5 fruit fly cellular contexts compared by ENCODE assay signal in genomic region chr3L:20447957-20448356, dm6.
A peak's percentile ranks its signal among the peaks of the same experiment; 100 is the strongest.
TF ChIP-seq lines count a peak whose summit lies in the region.

No protein-coding gene starts in this region.

- TF ChIP-seq CTCF in whole organism, embryonic (GFP tag; optimal IDR thresholded peaks at IDR 0.05; lab: Kevin White, UChicago): no peak

TF ChIP-seq in whole organism, adult, 20 proteins besides CTCF, POLR2A, EP300 and RAD21:
- TF ChIP-seq CG14711 (tag; optimal IDR thresholded peaks at IDR 0.05; lab: Kevin White, UChicago) (peak; percentile 17), cic (GFP tag; optimal IDR thresholded peaks at IDR 0.05; lab: Kevin White, UChicago) (no peak), Hr96 (GFP tag; optimal IDR thresholded peaks at IDR 0.05; lab: Kevin White, UChicago) (no peak), kay (GFP tag; lab: Kevin White, UChicago; ENCODE audit: borderline replicate concordance) (no peak), Clk (GFP tag; optimal IDR thresholded peaks at IDR 0.05; lab: Kevin White, UChicago) (no peak), CG11617 (GFP tag; optimal IDR thresholded peaks at IDR 0.05; lab: Kevin White, UChicago) (peak; percentile 4), CG1620 (GFP tag; optimal IDR thresholded peaks at IDR 0.05; lab: Kevin White, UChicago) (no peak), CG7101 (tag; optimal IDR thresholded peaks at IDR 0.05; lab: Kevin White, UChicago) (peak; percentile 35), CG12768 (GFP tag; optimal IDR thresholded peaks at IDR 0.05; lab: Kevin White, UChicago) (peak; percentile 4), CG7045 (GFP tag; optimal IDR thresholded peaks at IDR 0.05; lab: Kevin White, UChicago) (no peak)

TF ChIP-seq in whole organism, embryonic, 481 proteins besides CTCF, POLR2A, EP300 and RAD21 (continues in another document):
- TF ChIP-seq ranshi (GFP tag; IDR thresholded peaks at IDR 0.05; lab: Robert Waterston, UW) (no peak), tin (GFP tag; optimal IDR thresholded peaks at IDR 0.05; lab: Kevin White, UChicago) (no peak), maf-S (GFP tag; optimal IDR thresholded peaks at IDR 0.05; lab: Kevin White, UChicago) (no peak), BtbVII (GFP tag; optimal IDR thresholded peaks at IDR 0.05; lab: Kevin White, UChicago) (peak; percentile 82), D19B (GFP tag; optimal IDR thresholded peaks at IDR 0.05; lab: Kevin White, UChicago) (peak; percentile 9), en (GFP tag; optimal IDR thresholded peaks at IDR 0.05; lab: Kevin White, UChicago) (no peak), CG1233 (GFP tag; optimal IDR thresholded peaks at IDR 0.05; lab: Kevin White, UChicago) (peak; percentile 66), CG15269 (tag; optimal IDR thresholded peaks at IDR 0.05; lab: Kevin White, UChicago) (peak; percentile 24), CG10366 (GFP tag; IDR thresholded peaks at IDR 0.05; lab: Robert Waterston, UW) (no peak), sens-2 (GFP tag; IDR thresholded peaks at IDR 0.05; lab: Robert Waterston, UW) (no peak), Hmr (GFP tag; optimal IDR thresholded peaks at IDR 0.05; lab: Kevin White, UChicago) (peak; percentile 69), Dp (GFP tag; optimal IDR thresholded peaks at IDR 0.05; lab: Kevin White, UChicago) (no peak), ac (GFP tag; optimal IDR thresholded peaks at IDR 0.05; lab: Kevin White, UChicago) (peak; percentile 50), CG7271 (tag; optimal IDR thresholded peaks at IDR 0.05; lab: Kevin White, UChicago) (peak; percentile 9), trem (tag; optimal IDR thresholded peaks at IDR 0.05; lab: Kevin White, UChicago) (no peak), exex (tag; optimal IDR thresholded peaks at IDR 0.05; lab: Kevin White, UChicago) (peak; percentile 28), CG11247 (GFP tag; IDR thresholded peaks at IDR 0.05; lab: Robert Waterston, UW) (no peak), zen (tag; optimal IDR thresholded peaks at IDR 0.05; lab: Kevin White, UChicago) (no peak), CG8290 (GFP tag; optimal IDR thresholded peaks at IDR 0.05; lab: Kevin White, UChicago) (no peak), CG8290 (tag; optimal IDR thresholded peaks at IDR 0.05; lab: Kevin White, UChicago) (peak in 1 of 2 experiments; percentile 72), CG10209 (GFP tag; optimal IDR thresholded peaks at IDR 0.05; lab: Kevin White, UChicago) (peak; percentile 39)

TF ChIP-seq in whole organism, prepupa, 60 proteins besides CTCF, POLR2A, EP300 and RAD21:
- TF ChIP-seq CG7368 (GFP tag; optimal IDR thresholded peaks at IDR 0.05; lab: Kevin White, UChicago): no peak
- peak; percentile 32 for TF ChIP-seq CG8632 (GFP tag; optimal IDR thresholded peaks at IDR 0.05; lab: Kevin White, UChicago)
- TF ChIP-seq CG6854 (GFP tag; optimal IDR thresholded peaks at IDR 0.05; lab: Kevin White, UChicago): peak; percentile 73
- no peak for TF ChIP-seq CG11762 (GFP tag; optimal IDR thresholded peaks at IDR 0.05; lab: Kevin White, UChicago; ENCODE audit: insufficient read depth)
- peak; percentile 60 for TF ChIP-seq Blimp-1 (GFP tag; optimal IDR thresholded peaks at IDR 0.05; lab: Kevin White, UChicago)
- TF ChIP-seq fd85E (GFP tag; optimal IDR thresholded peaks at IDR 0.05; lab: Kevin White, UChicago): no peak
- peak; percentile 65 for TF ChIP-seq vri (GFP tag; optimal IDR thresholded peaks at IDR 0.05; lab: Kevin White, UChicago)
- TF ChIP-seq Met (GFP tag; optimal IDR thresholded peaks at IDR 0.05; lab: Kevin White, UChicago): peak; percentile 23
- peak; percentile 28 for TF ChIP-seq Eip93F (GFP tag; optimal IDR thresholded peaks at IDR 0.05; lab: Kevin White, UChicago)
- TF ChIP-seq dsx (GFP tag; optimal IDR thresholded peaks at IDR 0.05; lab: Kevin White, UChicago; ENCODE audit: poor library complexity, severe bottlenecking): peak; percentile 7
- peak; percentile 32 for TF ChIP-seq CG34406 (GFP tag; optimal IDR thresholded peaks at IDR 0.05; lab: Kevin White, UChicago)
- TF ChIP-seq Eip78C (GFP tag; lab: Kevin White, UChicago): peak; percentile 70
- peak; percentile 81 for TF ChIP-seq fkh (GFP tag; optimal IDR thresholded peaks at IDR 0.05; lab: Kevin White, UChicago)
- peak; percentile 11 for TF ChIP-seq svp (GFP tag; lab: Kevin White, UChicago)
- peak; percentile 42 for TF ChIP-seq esn (GFP tag; optimal IDR thresholded peaks at IDR 0.05; lab: Kevin White, UChicago)
- peak; percentile 30 for TF ChIP-seq Smox (GFP tag; optimal IDR thresholded peaks at IDR 0.05; lab: Kevin White, UChicago)
- TF ChIP-seq spab (GFP tag; optimal IDR thresholded peaks at IDR 0.05; lab: Kevin White, UChicago): no peak
- TF ChIP-seq Sox102F (GFP tag; optimal IDR thresholded peaks at IDR 0.05; lab: Kevin White, UChicago): peak; percentile 18

TF ChIP-seq in whole organism, pupa, 21 proteins besides CTCF, POLR2A, EP300 and RAD21:
- TF ChIP-seq D1 (tag; optimal IDR thresholded peaks at IDR 0.05; lab: Kevin White, UChicago): no peak
- peak; percentile 12 for TF ChIP-seq CG8159 (tag; optimal IDR thresholded peaks at IDR 0.05; lab: Kevin White, UChicago)
- no peak for TF ChIP-seq gl (tag; optimal IDR thresholded peaks at IDR 0.05; lab: Kevin White, UChicago)
- TF ChIP-seq Snoo (tag; optimal IDR thresholded peaks at IDR 0.05; lab: Kevin White, UChicago): peak; percentile 54
- peak; percentile 36 for TF ChIP-seq Pif1B (GFP tag; optimal IDR thresholded peaks at IDR 0.05; lab: Kevin White, UChicago)
- TF ChIP-seq CG13204 (GFP tag; optimal IDR thresholded peaks at IDR 0.05; lab: Kevin White, UChicago): no peak

TF ChIP-seq in whole organism, wandering third instar larva, 38 proteins besides CTCF, POLR2A, EP300 and RAD21:
- peak; percentile 76 for TF ChIP-seq Hr83 (GFP tag; optimal IDR thresholded peaks at IDR 0.05; lab: Kevin White, UChicago; ENCODE audit: poor library complexity, severe bottlenecking)
- TF ChIP-seq dmrt93B (GFP tag; optimal IDR thresholded peaks at IDR 0.05; lab: Kevin White, UChicago): peak; percentile 54
- peak; percentile 79 for TF ChIP-seq Sp1 (GFP tag; optimal IDR thresholded peaks at IDR 0.05; lab: Kevin White, UChicago)
- TF ChIP-seq Jra (GFP tag; optimal IDR thresholded peaks at IDR 0.05; lab: Kevin White, UChicago): no peak
- TF ChIP-seq HLH106 (tag; optimal IDR thresholded peaks at IDR 0.05; lab: Kevin White, UChicago): peak; percentile 67
- peak; percentile 78 for TF ChIP-seq CG9705 (GFP tag; optimal IDR thresholded peaks at IDR 0.05; lab: Kevin White, UChicago)
- peak; percentile 43 for TF ChIP-seq brk (GFP tag; optimal IDR thresholded peaks at IDR 0.05; lab: Kevin White, UChicago)
- no peak for TF ChIP-seq Hr78 (GFP tag; optimal IDR thresholded peaks at IDR 0.05; lab: Kevin White, UChicago)
- no peak for TF ChIP-seq Abd-B (GFP tag; optimal IDR thresholded peaks at IDR 0.05; lab: Kevin White, UChicago)
- peak; percentile 16 for TF ChIP-seq Rel (GFP tag; optimal IDR thresholded peaks at IDR 0.05; lab: Kevin White, UChicago)
- peak; percentile 99 for TF ChIP-seq Rel (tag; optimal IDR thresholded peaks at IDR 0.05; lab: Kevin White, UChicago)
- no peak for TF ChIP-seq tai (GFP tag; optimal IDR thresholded peaks at IDR 0.05; lab: Kevin White, UChicago)
- TF ChIP-seq woc (GFP tag; optimal IDR thresholded peaks at IDR 0.05; lab: Kevin White, UChicago): no peak
- peak; percentile 32 for TF ChIP-seq psq (GFP tag; optimal IDR thresholded peaks at IDR 0.05; lab: Kevin White, UChicago)
- TF ChIP-seq OdsH (GFP tag; optimal IDR thresholded peaks at IDR 0.05; lab: Kevin White, UChicago): peak; percentile 51
- TF ChIP-seq br (GFP tag; optimal IDR thresholded peaks at IDR 0.05; lab: Kevin White, UChicago): peak; percentile 24
- TF ChIP-seq dl (GFP tag; optimal IDR thresholded peaks at IDR 0.05; lab: Kevin White, UChicago; ENCODE audit: insufficient read depth in 1 of 2, partially characterized antibody in 2 of 2): no peak
- TF ChIP-seq h (GFP tag; optimal IDR thresholded peaks at IDR 0.05; lab: Kevin White, UChicago): peak; percentile 67
- TF ChIP-seq rgr (GFP tag; optimal IDR thresholded peaks at IDR 0.05; lab: Kevin White, UChicago): peak; percentile 76
- TF ChIP-seq Dfd (GFP tag; optimal IDR thresholded peaks at IDR 0.05; lab: Kevin White, UChicago): no peak
- no peak for TF ChIP-seq N (GFP tag; optimal IDR thresholded peaks at IDR 0.05; lab: Kevin White, UChicago)
- TF ChIP-seq Dif (GFP tag; optimal IDR thresholded peaks at IDR 0.05; lab: Kevin White, UChicago; ENCODE audit: partially characterized antibody): no peak
- TF ChIP-seq Hnf4 (GFP tag; optimal IDR thresholded peaks at IDR 0.05; lab: Kevin White, UChicago): peak; percentile 57
- peak in 1 of 2 experiments; percentile 58 for TF ChIP-seq foxo (GFP tag; optimal IDR thresholded peaks at IDR 0.05; lab: Kevin White, UChicago)
- TF ChIP-seq fru (GFP tag; optimal IDR thresholded peaks at IDR 0.05; lab: Kevin White, UChicago): peak; percentile 4
- TF ChIP-seq ey (GFP tag; optimal IDR thresholded peaks at IDR 0.05; lab: Kevin White, UChicago): no peak
- no peak for TF ChIP-seq GATAd (GFP tag; optimal IDR thresholded peaks at IDR 0.05; lab: Kevin White, UChicago)
TF ChIP-seq in whole organism, wandering third instar larva: peak in this region for 15.
